Fruit fly (Drosophila melanogaster) whole organism, wandering third instar larva: ENCODE measurements around the gene CG17139.

Experiments used
- Mio ChIP-seq: sonication (Bioruptor generic); optimal IDR thresholded peaks from 2 replicates; lab custom pipeline; 2016; ENCODE audit warnings: missing biosample characterization, missing genetic modification characterization
- h ChIP-seq: fragments of 200-800 bp; sonication (Bioruptor generic); optimal IDR thresholded peaks from 3 replicates; lab custom pipeline; 2016; ENCODE audit warnings: missing biosample characterization, mild to moderate bottlenecking, missing genetic modification characterization
- pan ChIP-seq: fragments of >200 bp; optimal IDR thresholded peaks from 2 replicates; lab custom pipeline; 2017

dm6 chr2L:10842326-10842725 lies 3.1 kb downstream of the CG17139 start, which contains the start of gene CG6700:
- TF ChIP-seq pan (lab: Kevin White, UChicago) = no peak
- TF ChIP-seq h = no peak
- no peak for TF ChIP-seq Mio
